Worm (Caenorhabditis elegans): ENCODE data around the gene F40G12.10.

F40G12.10 gene

DNA sequence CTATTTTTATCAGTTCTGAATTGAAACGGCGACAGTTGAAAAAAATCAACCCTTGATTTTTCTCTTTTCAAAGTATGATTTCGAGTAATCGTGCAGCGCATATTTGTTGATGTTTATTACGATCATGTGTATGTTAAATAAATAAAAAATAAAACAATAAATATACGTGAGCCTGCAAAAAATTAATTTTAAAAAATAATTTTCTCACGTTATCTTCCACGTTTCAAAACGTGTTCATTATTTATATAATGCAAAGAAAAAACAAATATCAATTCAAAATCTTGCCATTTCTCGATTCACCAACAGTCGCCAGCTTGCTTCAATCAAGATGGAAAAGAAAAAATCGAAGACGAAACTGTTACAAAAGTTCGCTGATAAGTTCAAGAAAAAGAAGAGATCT, at the start of gene F40G12.10:
F40G12.10 (plus strand) TSS at position 301 of the 400 bp plus-strand sequence.
- no peak for TF ChIP-seq med-1 (GFP tag; optimal IDR thresholded peaks at IDR 0.05; ENCODE audit: insufficient read depth)
- TF ChIP-seq klf-2 (GFP tag; conservative IDR thresholded peaks at IDR 0.05) = no peak
- TF ChIP-seq T22C8.4 (GFP tag; IDR thresholded peaks at IDR 0.05) = no peak

DNA sequence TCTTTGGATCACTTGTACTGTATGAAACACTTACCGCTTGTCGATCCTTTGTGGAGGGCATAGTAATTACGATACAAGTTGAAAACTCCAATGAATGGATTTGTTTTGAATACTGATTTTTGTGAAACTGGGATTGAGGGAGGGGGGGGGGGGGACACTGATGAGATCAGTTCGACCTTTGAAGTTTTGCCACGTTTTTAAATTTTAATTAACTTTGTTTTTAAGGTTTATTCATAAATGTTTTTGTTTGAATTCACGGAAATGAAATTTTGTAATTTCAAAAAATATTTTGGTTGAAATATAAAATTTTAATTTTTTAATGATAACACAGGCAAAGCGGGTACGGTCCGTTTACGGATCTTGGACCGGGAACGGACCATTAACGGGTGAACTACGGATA, 47.4 kb upstream of the F40G12.10 start, which contains the start of gene ent-3:
ent-3 (minus strand) TSS at position 101 of the 400 bp plus-strand sequence.
- TF ChIP-seq cog-1 (tag; optimal IDR thresholded peaks at IDR 0.05) (no peak), med-1 (GFP tag; optimal IDR thresholded peaks at IDR 0.05; ENCODE audit: insufficient read depth) (no peak), klf-2 (GFP tag; conservative IDR thresholded peaks at IDR 0.05) (no peak), T22C8.4 (GFP tag; IDR thresholded peaks at IDR 0.05) (no peak)

DNA sequence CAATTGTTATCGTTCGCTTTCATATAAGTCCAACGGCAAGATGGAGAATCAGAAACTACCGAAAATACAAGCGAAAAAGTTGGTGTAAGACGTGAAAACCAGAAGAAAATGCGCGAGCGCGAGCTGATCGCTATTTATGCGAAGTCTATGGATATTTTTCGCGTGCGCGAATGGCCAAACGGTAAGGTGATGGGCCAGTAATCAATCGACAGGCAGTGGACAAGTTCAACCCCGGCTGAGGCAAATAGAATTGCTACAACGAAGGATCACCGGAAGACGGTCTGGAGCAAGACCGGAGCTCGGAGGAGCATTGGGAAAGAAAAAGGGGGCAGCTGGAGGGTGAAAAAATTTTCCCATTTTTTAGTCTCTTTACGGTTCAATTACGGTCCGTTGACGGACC, 45.9 kb upstream of the F40G12.10 start:
- TF ChIP-seq flt-1 (GFP tag; IDR thresholded peaks at IDR 0.05) (peak; percentile 70), tab-1 (GFP tag; IDR thresholded peaks at IDR 0.05) (peak; percentile 65; the same call in 1 of the 2 replicates), T22C8.4 (GFP tag; IDR thresholded peaks at IDR 0.05) (peak; percentile 28; the same call in 1 of the 2 replicates), ztf-23 (GFP tag; IDR thresholded peaks at IDR 0.05) (peak; percentile 42; the same call in 1 of the 2 replicates)

DNA sequence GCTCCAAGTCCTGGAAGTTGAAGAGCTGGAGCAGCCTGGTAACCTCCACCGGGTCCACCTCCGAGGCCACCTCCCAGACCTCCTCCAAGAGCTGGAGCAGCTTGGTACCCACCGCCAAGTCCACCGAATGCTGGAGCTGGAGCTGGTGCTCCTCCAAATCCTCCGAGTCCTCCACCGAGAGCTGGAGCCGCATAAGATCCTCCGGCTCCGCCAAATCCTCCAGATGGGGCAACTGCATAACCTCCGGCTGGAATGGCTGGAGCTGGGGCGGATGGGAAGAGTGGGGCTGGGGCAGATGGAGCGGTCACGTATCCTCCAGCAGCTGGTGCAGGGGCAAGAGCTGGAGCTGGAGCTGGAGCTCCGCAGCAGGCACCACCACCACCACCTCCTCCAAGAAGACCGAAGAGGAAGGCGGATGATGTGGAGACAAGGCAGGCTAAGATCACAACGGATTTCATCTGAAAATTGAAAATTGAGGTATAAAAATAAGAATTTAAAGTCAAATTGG, 42.6 kb upstream of the F40G12.10 start, which contains the start of gene K02E11.10:
K02E11.10 (minus strand) TSS at position 458 of the 508 bp plus-strand sequence.
- TF ChIP-seq flt-1 (GFP tag; IDR thresholded peaks at IDR 0.05) (no peak), ztf-29 (GFP tag; IDR thresholded peaks at IDR 0.05) (no peak), T22C8.4 (GFP tag; IDR thresholded peaks at IDR 0.05) (no peak), klf-2 (GFP tag; conservative IDR thresholded peaks at IDR 0.05) (no peak), tab-1 (GFP tag; IDR thresholded peaks at IDR 0.05) (no peak), ref-1 (GFP tag; conservative IDR thresholded peaks at IDR 0.05) (no peak), ztf-23 (GFP tag; IDR thresholded peaks at IDR 0.05) (no peak), cog-1 (tag; optimal IDR thresholded peaks at IDR 0.05) (no peak), med-1 (GFP tag; optimal IDR thresholded peaks at IDR 0.05; ENCODE audit: insufficient read depth) (no peak)

DNA sequence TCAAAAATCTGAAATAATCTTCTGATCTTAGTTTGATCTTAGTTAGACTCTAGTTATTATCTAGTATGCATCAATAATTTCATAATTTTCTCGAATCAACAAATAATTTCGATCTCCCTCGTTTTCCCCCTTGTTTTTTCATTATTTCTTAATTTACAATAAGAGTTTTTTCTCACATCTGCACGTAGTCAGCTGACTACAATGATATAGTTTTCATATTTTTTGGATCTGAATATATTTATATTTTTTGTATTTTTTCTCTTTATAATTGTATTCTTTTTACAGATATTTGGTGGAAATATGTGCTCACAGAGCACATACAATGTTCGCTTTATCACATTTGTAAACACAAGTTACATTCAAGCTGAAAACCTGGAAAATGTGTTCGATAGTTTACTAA, 39.4 kb upstream of the F40G12.10 start, which contains the start of gene sre-7:
sre-7 (plus strand) TSS at position 301 of the 400 bp plus-strand sequence.
- no peak for TF ChIP-seq ztf-23 (GFP tag; IDR thresholded peaks at IDR 0.05)
- TF ChIP-seq cog-1 (tag; optimal IDR thresholded peaks at IDR 0.05) = no peak
- no peak for TF ChIP-seq flt-1 (GFP tag; IDR thresholded peaks at IDR 0.05)
- no peak for TF ChIP-seq klf-2 (GFP tag; conservative IDR thresholded peaks at IDR 0.05)
- TF ChIP-seq T22C8.4 (GFP tag; IDR thresholded peaks at IDR 0.05) = no peak
- TF ChIP-seq ref-1 (GFP tag; conservative IDR thresholded peaks at IDR 0.05) = no peak
- no peak for TF ChIP-seq med-1 (GFP tag; optimal IDR thresholded peaks at IDR 0.05; ENCODE audit: insufficient read depth)
- TF ChIP-seq tab-1 (GFP tag; IDR thresholded peaks at IDR 0.05) = no peak
- no peak for TF ChIP-seq ztf-29 (GFP tag; IDR thresholded peaks at IDR 0.05)

DNA sequence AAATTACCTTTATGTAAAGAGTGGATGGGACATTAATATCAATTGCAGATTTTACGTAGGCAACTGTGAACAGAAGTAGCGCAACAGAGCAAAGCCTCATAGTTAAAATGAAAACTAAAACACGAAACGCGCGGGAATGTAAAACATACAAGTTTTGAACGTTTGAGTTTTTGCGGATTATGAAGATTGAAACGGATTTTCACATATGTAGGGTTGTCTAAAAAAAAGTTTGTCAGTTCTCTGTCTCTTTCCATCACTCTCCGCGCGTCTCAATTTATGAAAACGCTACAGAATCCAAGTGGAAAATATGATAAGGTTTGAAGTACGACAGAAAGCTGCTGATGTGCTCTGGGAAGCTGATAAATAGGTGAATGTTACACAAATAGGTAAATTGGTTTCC, 36.6 kb upstream of the F40G12.10 start, which contains the start of gene K02E11.3:
K02E11.3 (minus strand) TSS at position 101 of the 400 bp plus-strand sequence.
- no peak for TF ChIP-seq tab-1 (GFP tag; IDR thresholded peaks at IDR 0.05)
- no peak for TF ChIP-seq ref-1 (GFP tag; conservative IDR thresholded peaks at IDR 0.05)
- TF ChIP-seq T22C8.4 (GFP tag; IDR thresholded peaks at IDR 0.05) = no peak
- TF ChIP-seq cog-1 (tag; optimal IDR thresholded peaks at IDR 0.05) = no peak
- TF ChIP-seq klf-2 (GFP tag; conservative IDR thresholded peaks at IDR 0.05) = no peak
- TF ChIP-seq med-1 (GFP tag; optimal IDR thresholded peaks at IDR 0.05; ENCODE audit: insufficient read depth) = no peak
- no peak for TF ChIP-seq flt-1 (GFP tag; IDR thresholded peaks at IDR 0.05)
- TF ChIP-seq ztf-29 (GFP tag; IDR thresholded peaks at IDR 0.05) = no peak
- TF ChIP-seq ztf-23 (GFP tag; IDR thresholded peaks at IDR 0.05) = no peak

DNA sequence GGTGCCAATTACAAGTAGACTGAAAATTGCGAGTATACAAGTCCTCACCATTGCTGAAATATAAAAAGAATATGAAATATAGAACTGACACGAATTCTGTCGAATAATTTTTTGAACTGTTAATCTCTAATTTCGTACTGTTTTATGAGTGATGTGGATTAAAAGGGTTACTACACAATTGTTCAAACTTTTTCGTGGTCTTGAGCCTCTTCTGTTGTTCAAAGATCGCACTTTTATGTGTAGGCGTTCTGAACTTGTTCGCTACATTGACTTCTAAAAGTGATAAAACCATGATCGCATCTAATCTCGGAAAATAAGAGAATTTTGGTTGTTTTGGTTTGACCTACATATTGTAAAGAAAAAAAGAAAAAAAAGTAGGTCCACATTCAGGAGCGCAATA, 35.3 kb upstream of the F40G12.10 start, which contains the start of gene K02E11.4:
K02E11.4 (minus strand) TSS at position 101 of the 400 bp plus-strand sequence.
- TF ChIP-seq flt-1 (GFP tag; IDR thresholded peaks at IDR 0.05) (no peak), tab-1 (GFP tag; IDR thresholded peaks at IDR 0.05) (no peak), ref-1 (GFP tag; conservative IDR thresholded peaks at IDR 0.05) (no peak), ztf-29 (GFP tag; IDR thresholded peaks at IDR 0.05) (no peak), ztf-23 (GFP tag; IDR thresholded peaks at IDR 0.05) (no peak), med-1 (GFP tag; optimal IDR thresholded peaks at IDR 0.05; ENCODE audit: insufficient read depth) (no peak), cog-1 (tag; optimal IDR thresholded peaks at IDR 0.05) (no peak), T22C8.4 (GFP tag; IDR thresholded peaks at IDR 0.05) (no peak), klf-2 (GFP tag; conservative IDR thresholded peaks at IDR 0.05) (no peak)

DNA sequence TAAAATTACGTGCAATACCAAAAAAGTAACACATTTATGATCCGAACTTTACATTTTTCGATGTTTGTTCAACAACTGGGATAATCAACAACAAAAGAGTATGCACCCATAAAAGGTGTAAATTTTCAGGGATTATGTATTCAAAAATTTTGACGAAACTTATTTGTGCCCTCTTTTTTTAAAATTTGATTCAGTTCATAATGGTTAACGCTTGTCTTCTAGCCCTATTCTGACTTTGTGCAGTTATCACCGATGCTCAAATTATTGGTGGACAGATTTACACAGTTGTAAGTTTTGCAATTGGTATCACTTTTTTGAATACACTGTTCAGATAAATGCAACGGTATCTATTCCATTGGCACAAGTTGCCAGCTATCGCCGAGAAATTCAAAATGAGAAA, 34.7 kb upstream of the F40G12.10 start, which contains the start of gene K02E11.6:
K02E11.6 (plus strand) TSS at position 149 of the 400 bp plus-strand sequence.
- no peak for TF ChIP-seq cog-1 (tag; optimal IDR thresholded peaks at IDR 0.05)
- TF ChIP-seq ztf-23 (GFP tag; IDR thresholded peaks at IDR 0.05) = no peak
- no peak for TF ChIP-seq flt-1 (GFP tag; IDR thresholded peaks at IDR 0.05)

DNA sequence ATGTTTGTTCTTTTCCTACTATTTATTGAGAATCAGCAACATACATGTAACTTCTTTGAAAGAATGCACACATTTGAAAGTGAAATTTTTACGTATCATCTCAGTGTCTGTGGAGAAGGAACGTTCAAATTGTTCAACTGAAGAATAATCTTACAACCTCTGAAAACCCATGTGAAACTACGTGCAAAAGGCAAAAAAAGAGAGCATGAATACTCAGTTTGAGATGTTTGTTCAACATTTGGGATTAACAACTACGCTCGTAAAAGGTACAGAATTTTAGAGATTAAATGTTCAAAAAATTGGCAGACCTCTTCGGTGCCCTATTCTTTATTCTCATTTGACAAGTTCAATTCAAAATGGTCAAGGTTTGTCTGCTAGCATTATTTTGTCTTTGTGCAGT, 31.3 kb upstream of the F40G12.10 start, which contains the start of gene K02E11.5:
K02E11.5 (plus strand) TSS at position 301 of the 400 bp plus-strand sequence.
- TF ChIP-seq flt-1 (GFP tag; IDR thresholded peaks at IDR 0.05) (no peak), tab-1 (GFP tag; IDR thresholded peaks at IDR 0.05) (no peak), ref-1 (GFP tag; conservative IDR thresholded peaks at IDR 0.05) (no peak), cog-1 (tag; optimal IDR thresholded peaks at IDR 0.05) (no peak), ztf-29 (GFP tag; IDR thresholded peaks at IDR 0.05) (no peak)

DNA sequence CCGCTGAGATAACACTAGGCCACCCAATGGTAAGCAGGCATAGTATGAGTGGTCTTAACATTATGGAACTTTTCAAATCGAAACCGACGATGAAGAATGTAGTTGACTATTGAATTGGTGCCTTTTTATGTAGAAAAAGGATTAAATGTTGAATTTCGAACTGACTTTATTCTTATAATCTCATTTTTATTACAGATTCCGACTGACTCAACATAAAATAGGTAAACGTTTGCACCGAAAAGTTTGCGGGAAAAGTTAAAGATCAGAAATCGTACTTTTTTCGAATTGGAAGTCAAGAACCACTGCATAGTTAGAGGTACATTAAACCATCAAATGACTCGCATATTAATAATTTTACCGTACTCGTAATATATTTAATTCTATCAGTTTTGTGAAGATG, 29.1 kb upstream of the F40G12.10 start, which contains the start of gene K02E11.7:
K02E11.7 (minus strand) TSS at position 101 of the 400 bp plus-strand sequence.
- TF ChIP-seq ztf-23 (GFP tag; IDR thresholded peaks at IDR 0.05) (no peak), cog-1 (tag; optimal IDR thresholded peaks at IDR 0.05) (no peak), flt-1 (GFP tag; IDR thresholded peaks at IDR 0.05) (no peak), ztf-29 (GFP tag; IDR thresholded peaks at IDR 0.05) (no peak), tab-1 (GFP tag; IDR thresholded peaks at IDR 0.05) (no peak), klf-2 (GFP tag; conservative IDR thresholded peaks at IDR 0.05) (no peak), ref-1 (GFP tag; conservative IDR thresholded peaks at IDR 0.05) (no peak), T22C8.4 (GFP tag; IDR thresholded peaks at IDR 0.05) (no peak), med-1 (GFP tag; optimal IDR thresholded peaks at IDR 0.05; ENCODE audit: insufficient read depth) (no peak)

Measured in whole organism, midembryonic.